Fruit fly (Drosophila melanogaster): ENCODE measurements around the gene Tmem43.

Tmem43 gene

dm6 chr3L:7958083-7958482 is 43.2 kb upstream of the Tmem43 start (continued):
- TF ChIP-seq CG14441 (GFP tag; IDR thresholded peaks at IDR 0.05): no peak
- TF ChIP-seq CG11504 (tag; optimal IDR thresholded peaks at IDR 0.05): peak; percentile 29
- TF ChIP-seq trem (tag; optimal IDR thresholded peaks at IDR 0.05): peak; percentile 14
- TF ChIP-seq da (GFP tag; optimal IDR thresholded peaks at IDR 0.05): no peak
- no peak for TF ChIP-seq CG16863 (GFP tag; optimal IDR thresholded peaks at IDR 0.05)
- TF ChIP-seq CG5180 (GFP tag; optimal IDR thresholded peaks at IDR 0.05): no peak
- no peak for TF ChIP-seq CG17612 (GFP tag; IDR thresholded peaks at IDR 0.05)
- TF ChIP-seq emc (GFP tag; optimal IDR thresholded peaks at IDR 0.05): no peak
- TF ChIP-seq Trl (optimal IDR thresholded peaks at IDR 0.05): no peak
- no peak for TF ChIP-seq Trl (GFP tag; optimal IDR thresholded peaks at IDR 0.05)
- TF ChIP-seq CG33557 (GFP tag; optimal IDR thresholded peaks at IDR 0.05): no peak
- no peak for TF ChIP-seq ato (GFP tag; IDR thresholded peaks at IDR 0.05; ENCODE audit: partially characterized antibody)
- TF ChIP-seq dan (GFP tag; IDR thresholded peaks at IDR 0.05): no peak
- no peak for TF ChIP-seq ash1 (GFP tag; optimal IDR thresholded peaks at IDR 0.05)
- no peak for TF ChIP-seq sc (optimal IDR thresholded peaks at IDR 0.05)
- no peak for TF ChIP-seq sc (GFP tag; optimal IDR thresholded peaks at IDR 0.05)
- TF ChIP-seq Awh (GFP tag; IDR thresholded peaks at IDR 0.05): no peak
- TF ChIP-seq ewg (GFP tag; optimal IDR thresholded peaks at IDR 0.05): no peak
- TF ChIP-seq Dbx (GFP tag; IDR thresholded peaks at IDR 0.05): no peak
- TF ChIP-seq CG31365 (tag; optimal IDR thresholded peaks at IDR 0.05): no peak
- TF ChIP-seq Side (GFP tag; optimal IDR thresholded peaks at IDR 0.05): no peak
- no peak for TF ChIP-seq Meics (GFP tag; optimal IDR thresholded peaks at IDR 0.05)
- TF ChIP-seq CG13894 (tag; optimal IDR thresholded peaks at IDR 0.05): no peak
- TF ChIP-seq Ssrp (tag; optimal IDR thresholded peaks at IDR 0.05): no peak
- no peak for TF ChIP-seq sob (GFP tag; IDR thresholded peaks at IDR 0.05)
- no peak for TF ChIP-seq usp (GFP tag; optimal IDR thresholded peaks at IDR 0.05)
- no peak for TF ChIP-seq CG9817 (tag; optimal IDR thresholded peaks at IDR 0.05)
- no peak for TF ChIP-seq zfh2 (GFP tag; optimal IDR thresholded peaks at IDR 0.05)
- TF ChIP-seq CG18262 (tag; optimal IDR thresholded peaks at IDR 0.05): peak; percentile 54
- TF ChIP-seq ham (GFP tag; IDR thresholded peaks at IDR 0.05): no peak
- TF ChIP-seq onecut (GFP tag; IDR thresholded peaks at IDR 0.05): no peak
- no peak for TF ChIP-seq CG3847 (GFP tag; IDR thresholded peaks at IDR 0.05)
- no peak for TF ChIP-seq Dref (GFP tag; IDR thresholded peaks at IDR 0.05)
- TF ChIP-seq CG43689 (GFP tag; IDR thresholded peaks at IDR 0.05): no peak
- no peak for TF ChIP-seq zfh1 (GFP tag; IDR thresholded peaks at IDR 0.05)
- TF ChIP-seq z (GFP tag; IDR thresholded peaks at IDR 0.05): no peak
- no peak for TF ChIP-seq sna (GFP tag; IDR thresholded peaks at IDR 0.05; ENCODE audit: partially characterized antibody)
- TF ChIP-seq hth (optimal IDR thresholded peaks at IDR 0.05): no peak
- TF ChIP-seq CG18764 (GFP tag; optimal IDR thresholded peaks at IDR 0.05): no peak
- TF ChIP-seq gcm (GFP tag; optimal IDR thresholded peaks at IDR 0.05): no peak
- TF ChIP-seq ERR (GFP tag; optimal IDR thresholded peaks at IDR 0.05): no peak
- TF ChIP-seq disco-r (GFP tag; optimal IDR thresholded peaks at IDR 0.05): no peak
- no peak for TF ChIP-seq Ets97D (GFP tag; optimal IDR thresholded peaks at IDR 0.05)
- TF ChIP-seq luna (GFP tag; optimal IDR thresholded peaks at IDR 0.05): no peak
- TF ChIP-seq fd102C (GFP tag; optimal IDR thresholded peaks at IDR 0.05): no peak
- peak; percentile 6 for TF ChIP-seq Med (GFP tag)
- no peak for TF ChIP-seq CG5953 (GFP tag; IDR thresholded peaks at IDR 0.05)
- TF ChIP-seq Jarid2 (GFP tag; optimal IDR thresholded peaks at IDR 0.05): no peak
- TF ChIP-seq CG10366 (GFP tag; IDR thresholded peaks at IDR 0.05): no peak
- no peak for TF ChIP-seq CG11695 (GFP tag; IDR thresholded peaks at IDR 0.05)
- no peak for TF ChIP-seq HmgZ (tag; optimal IDR thresholded peaks at IDR 0.05)
- TF ChIP-seq Hsf (GFP tag; optimal IDR thresholded peaks at IDR 0.05): no peak
- TF ChIP-seq Rfx (GFP tag; IDR thresholded peaks at IDR 0.05): no peak
- TF ChIP-seq insv (GFP tag; optimal IDR thresholded peaks at IDR 0.05): no peak
